Worm (Caenorhabditis elegans) whole organism, late embryonic: ENCODE results near the gene T10G3.4.

ENCODE experiments used
- ahr-1 ChIP-seq: sonication (generic microtip); optimal IDR thresholded peaks from 2 replicates; lab custom pipeline; 2016; ENCODE audit warnings: missing genetic modification characterization, missing compliant biosample characterization
- ama-1 ChIP-seq: fragments of 150-350 bp; optimal IDR thresholded peaks from 2 replicates; lab custom pipeline; 2014
- ceh-2 ChIP-seq: sonication (generic microtip); optimal IDR thresholded peaks from 2 replicates; lab custom pipeline; 2016; ENCODE audit warnings: missing genotype, missing genetic modification characterization, missing compliant biosample characterization
- ceh-45 ChIP-seq: fragments of 200-800 bp; sonication (Bioruptor generic); IDR thresholded peaks from 2 replicates; pipeline ENCODE4 v1.3.6; 2022; ENCODE audit warnings: missing genetic modification reagents, missing genetic modification characterization, missing compliant biosample characterization
- che-1 ChIP-seq: sonication (generic microtip); optimal IDR thresholded peaks from 2 replicates; lab custom pipeline; 2016; ENCODE audit warnings: mild to moderate bottlenecking, missing genetic modification characterization, missing compliant biosample characterization
- fkh-10 ChIP-seq: fragments of 150-350 bp; optimal IDR thresholded peaks from 2 replicates; lab custom pipeline; 2014; ENCODE audit warnings: missing biosample characterization, missing genetic modification reagents, missing genetic modification characterization
- lim-6 ChIP-seq: sonication (generic microtip); optimal IDR thresholded peaks from 2 replicates; lab custom pipeline; 2016; ENCODE audit warnings: missing genetic modification characterization, missing compliant biosample characterization
- nhr-11 ChIP-seq: fragments of 150-350 bp; optimal IDR thresholded peaks from 2 replicates; lab custom pipeline; 2014; ENCODE audit warnings: missing biosample characterization, missing genetic modification characterization
- pag-3 ChIP-seq: sonication (generic microtip); optimal IDR thresholded peaks from 2 replicates; lab custom pipeline; 2016; ENCODE audit warnings: missing compliant biosample characterization, missing genetic modification characterization, borderline replicate concordance
- pax-1 ChIP-seq: fragments of 150-350 bp; optimal IDR thresholded peaks from 2 replicates; lab custom pipeline; 2014; ENCODE audit warnings: missing biosample characterization, missing genetic modification characterization
- pha-4 ChIP-seq: fragments of 150-350 bp; optimal IDR thresholded peaks from 2 replicates; lab custom pipeline; 2018; ENCODE audit warnings: missing biosample characterization, missing genetic modification reagents, missing genetic modification characterization
- pqm-1 ChIP-seq: sonication (generic microtip); optimal IDR thresholded peaks from 2 replicates; lab custom pipeline; 2016; ENCODE audit warnings: missing genetic modification characterization, missing compliant biosample characterization
- unc-86 ChIP-seq: sonication (generic microtip); optimal IDR thresholded peaks from 2 replicates; lab custom pipeline; 2016; ENCODE audit warnings: missing genetic modification characterization, missing compliant biosample characterization

- no peak for TF ChIP-seq ama-1 (lab: Kevin White, UChicago)
- TF ChIP-seq pha-4 (tag; lab: Kevin White, UChicago) = no peak
- no peak for TF ChIP-seq pax-1
- TF ChIP-seq unc-86 (tag; lab: Kevin White, UChicago) = no peak
- no peak for TF ChIP-seq che-1 (tag; lab: Kevin White, UChicago)
- TF ChIP-seq pqm-1 (tag; lab: Kevin White, UChicago) = no peak
- TF ChIP-seq nhr-11 = no peak
- TF ChIP-seq pag-3 (tag; lab: Kevin White, UChicago) = no peak
- TF ChIP-seq ceh-45 (GFP tag; lab: Robert Waterston, UW) = no peak
- no peak for TF ChIP-seq ahr-1 (tag; lab: Kevin White, UChicago)
- TF ChIP-seq lim-6 (tag; lab: Kevin White, UChicago) = no peak
- TF ChIP-seq ceh-2 (tag; lab: Kevin White, UChicago) = no peak
- no peak for TF ChIP-seq fkh-10
These were observed 13.1 kb upstream of the T10G3.4 start, which contains the start of the genes eea-1 and gut-2 for ce11 chrV:13497322-13497847.
